Worm (Caenorhabditis elegans): ENCODE measurements around the gene mut-15.

mut-15 gene

DNA sequence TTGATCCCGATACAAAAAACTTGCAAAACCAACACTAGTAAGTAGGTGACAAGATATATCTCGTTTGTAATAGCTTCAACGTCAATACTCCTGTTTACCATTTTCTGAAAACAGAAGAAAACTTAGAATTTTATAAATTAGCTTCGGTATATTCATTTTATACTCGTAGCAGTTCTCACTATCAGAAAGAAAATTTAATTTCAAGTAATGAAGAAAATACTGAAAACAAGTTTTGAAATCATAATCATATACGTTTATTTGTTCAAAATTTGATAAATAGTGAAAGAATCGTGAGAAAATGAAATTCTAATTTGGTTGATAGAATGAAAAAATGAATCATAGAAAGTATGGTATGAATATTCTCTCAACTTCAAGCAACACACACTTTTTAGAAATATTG, 47.7 kb upstream of the mut-15 start, which contains the start of gene C30G7.5:
Gene C30G7.5, minus strand, starts transcription at position 101 of the 400 bp plus-strand sequence.
- no peak for TF ChIP-seq F13H6.1 (tag; optimal IDR thresholded peaks at IDR 0.05)
- no peak for TF ChIP-seq lin-13 (GFP tag; optimal IDR thresholded peaks at IDR 0.05)
- TF ChIP-seq ZK546.5 (tag; optimal IDR thresholded peaks at IDR 0.05) = no peak
- no peak for TF ChIP-seq gmeb-1 (tag; optimal IDR thresholded peaks at IDR 0.05)
- TF ChIP-seq nhr-77 (tag; optimal IDR thresholded peaks at IDR 0.05) = no peak
- no peak for TF ChIP-seq aly-2 (tag; optimal IDR thresholded peaks at IDR 0.05)
- TF ChIP-seq mab-5 (tag; optimal IDR thresholded peaks at IDR 0.05) = no peak
- no peak for TF ChIP-seq unc-55 (GFP tag; optimal IDR thresholded peaks at IDR 0.05)
- no peak for TF ChIP-seq ztf-4 (tag; optimal IDR thresholded peaks at IDR 0.05)
- no peak for TF ChIP-seq nhr-25 (tag; optimal IDR thresholded peaks at IDR 0.05)

DNA sequence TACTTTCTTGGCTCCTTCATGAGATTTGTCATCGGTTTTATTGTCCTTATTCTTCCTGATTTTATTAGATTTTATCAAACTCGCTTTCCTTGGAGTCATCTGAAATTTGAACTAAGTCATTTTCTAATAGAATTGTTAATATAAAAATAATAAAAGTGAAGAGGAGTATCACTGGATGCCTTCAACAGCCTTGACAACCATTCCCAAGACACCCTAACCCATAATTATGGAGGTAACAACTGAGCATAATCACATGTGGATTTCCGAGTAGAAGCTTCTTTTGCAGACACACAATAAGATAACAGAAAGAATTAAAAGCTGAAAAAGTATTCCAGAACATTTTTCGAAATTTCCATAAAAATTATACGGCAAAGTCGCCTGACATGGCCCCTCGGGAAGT, 46.7 kb upstream of the mut-15 start, which contains the start of gene F02D8.9:
Gene F02D8.9, minus strand, starts transcription at position 101 of the 400 bp plus-strand sequence.
- TF ChIP-seq ama-1 (optimal IDR thresholded peaks at IDR 0.05) = no peak
- TF ChIP-seq lsy-2 (tag; optimal IDR thresholded peaks at IDR 0.05) = no peak
- TF ChIP-seq sma-9 (GFP tag; optimal IDR thresholded peaks at IDR 0.05) = no peak
- TF ChIP-seq sma-9 (tag; optimal IDR thresholded peaks at IDR 0.05) = no peak
- no peak for TF ChIP-seq ceh-16 (tag; optimal IDR thresholded peaks at IDR 0.05)
- TF ChIP-seq lin-13 (GFP tag; optimal IDR thresholded peaks at IDR 0.05) = no peak
- no peak for TF ChIP-seq R02D3.7 (tag; optimal IDR thresholded peaks at IDR 0.05)
- TF ChIP-seq nhr-10 (tag; optimal IDR thresholded peaks at IDR 0.05) = no peak
- no peak for TF ChIP-seq ceh-82 (tag; optimal IDR thresholded peaks at IDR 0.05)
- no peak for TF ChIP-seq sma-3 (GFP tag; optimal IDR thresholded peaks at IDR 0.05)
- no peak for TF ChIP-seq mab-5 (tag; optimal IDR thresholded peaks at IDR 0.05)
- TF ChIP-seq blmp-1 (tag; optimal IDR thresholded peaks at IDR 0.05; ENCODE audit: insufficient read depth) = no peak
- TF ChIP-seq F13H6.1 (tag; optimal IDR thresholded peaks at IDR 0.05) = no peak
- TF ChIP-seq zag-1 (tag; optimal IDR thresholded peaks at IDR 0.05) = no peak
- no peak for TF ChIP-seq nhr-6 (tag; optimal IDR thresholded peaks at IDR 0.05)
- no peak for TF ChIP-seq lin-11 (tag; optimal IDR thresholded peaks at IDR 0.05)
- no peak for TF ChIP-seq nhr-12 (tag; optimal IDR thresholded peaks at IDR 0.05)
- no peak for TF ChIP-seq egl-27 (tag; optimal IDR thresholded peaks at IDR 0.05)

DNA sequence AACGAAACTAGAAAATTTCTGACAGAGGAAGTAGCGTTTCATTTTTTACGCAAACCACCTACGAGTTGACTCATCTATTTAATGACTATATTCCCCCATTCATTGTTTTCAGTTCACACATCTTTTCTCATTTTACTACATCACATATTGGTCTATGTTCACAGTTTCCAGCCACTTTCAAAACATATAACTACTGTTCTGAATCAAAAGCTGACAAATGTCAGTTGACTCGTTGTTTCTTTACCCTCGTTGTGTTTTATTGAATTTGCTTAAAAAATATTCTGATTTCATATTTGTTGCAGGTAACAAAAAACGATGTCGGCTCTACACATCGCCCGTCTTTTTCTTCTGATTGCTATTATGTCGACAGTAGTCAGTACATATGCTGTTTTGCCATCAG, 31.2 kb upstream of the mut-15 start, which contains the start of gene nlp-59:
Gene nlp-59, plus strand, starts transcription at position 301 of the 400 bp plus-strand sequence.
- TF ChIP-seq lin-13 (GFP tag; optimal IDR thresholded peaks at IDR 0.05) (no peak), mdl-1 (tag; optimal IDR thresholded peaks at IDR 0.05) (no peak), nhr-25 (tag; optimal IDR thresholded peaks at IDR 0.05) (no peak), mab-5 (tag; optimal IDR thresholded peaks at IDR 0.05) (no peak), Y55F3AM.14 (GFP tag; optimal IDR thresholded peaks at IDR 0.05) (no peak), nhr-21 (tag; optimal IDR thresholded peaks at IDR 0.05) (no peak), peb-1 (tag; optimal IDR thresholded peaks at IDR 0.05) (no peak), nhr-11 (tag; optimal IDR thresholded peaks at IDR 0.05) (no peak), mbf-1 (tag; optimal IDR thresholded peaks at IDR 0.05) (no peak), ztf-4 (tag; optimal IDR thresholded peaks at IDR 0.05) (no peak)

DNA sequence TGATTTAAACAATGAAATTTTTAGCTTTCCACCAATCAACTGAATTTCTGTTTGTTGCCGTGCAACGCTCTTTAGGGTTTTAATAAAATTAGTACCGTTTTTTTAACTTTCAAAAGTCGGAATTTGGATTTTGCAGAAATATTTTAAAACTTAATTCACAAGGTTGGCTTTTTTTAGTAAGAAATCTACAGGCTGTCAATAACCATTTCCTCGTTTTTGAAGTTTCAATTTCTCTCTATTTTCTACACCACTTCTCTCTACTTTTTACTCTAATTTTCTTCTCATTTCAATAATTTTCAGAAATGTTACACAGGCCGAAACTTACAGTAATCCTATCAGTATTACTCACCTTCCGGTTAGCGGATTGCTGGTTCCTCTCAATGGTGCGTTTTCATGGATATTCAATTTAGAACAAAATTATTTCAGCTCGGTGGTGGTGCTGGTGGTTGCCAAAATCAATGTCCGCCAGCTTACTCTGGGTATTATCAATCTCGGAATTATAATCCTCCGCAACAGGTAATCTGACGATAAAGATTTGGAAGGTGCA, 24.1 kb upstream of the mut-15 start, which contains the start of the genes grd-12 and F02D8.1:
Gene grd-12, plus strand, starts transcription at position 301 of the 547 bp plus-strand sequence.
Gene F02D8.1, minus strand, starts transcription at position 497 of the 547 bp plus-strand sequence.
- no peak for TF ChIP-seq nhr-6 (tag; optimal IDR thresholded peaks at IDR 0.05)
- no peak for TF ChIP-seq unc-55 (GFP tag; optimal IDR thresholded peaks at IDR 0.05)
- TF ChIP-seq unc-62 (GFP tag; optimal IDR thresholded peaks at IDR 0.05) = no peak

DNA sequence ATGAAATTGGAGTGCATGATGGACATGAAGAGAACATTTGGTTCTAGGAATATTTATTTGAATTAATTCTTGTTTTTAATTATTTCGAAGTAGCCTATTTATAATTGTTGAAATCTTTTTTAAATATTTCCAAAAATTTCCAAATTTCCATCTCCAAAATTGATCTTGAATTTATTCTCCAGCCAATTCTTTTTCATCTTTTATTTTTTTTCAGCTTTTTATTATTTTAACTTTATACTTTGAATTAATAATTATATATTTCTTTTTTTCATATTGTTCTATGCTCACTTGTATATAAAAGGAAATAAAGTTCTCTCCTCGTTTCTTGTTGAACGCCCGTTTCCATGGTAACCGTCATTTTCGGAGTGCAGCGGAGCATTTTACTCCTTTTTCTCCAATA, 22.4 kb upstream of the mut-15 start, which contains the start of gene xbx-1:
Gene xbx-1, plus strand, starts transcription at position 301 of the 400 bp plus-strand sequence.
- no peak for TF ChIP-seq sma-9 (GFP tag; optimal IDR thresholded peaks at IDR 0.05)
- TF ChIP-seq sma-9 (tag; optimal IDR thresholded peaks at IDR 0.05) = no peak

DNA sequence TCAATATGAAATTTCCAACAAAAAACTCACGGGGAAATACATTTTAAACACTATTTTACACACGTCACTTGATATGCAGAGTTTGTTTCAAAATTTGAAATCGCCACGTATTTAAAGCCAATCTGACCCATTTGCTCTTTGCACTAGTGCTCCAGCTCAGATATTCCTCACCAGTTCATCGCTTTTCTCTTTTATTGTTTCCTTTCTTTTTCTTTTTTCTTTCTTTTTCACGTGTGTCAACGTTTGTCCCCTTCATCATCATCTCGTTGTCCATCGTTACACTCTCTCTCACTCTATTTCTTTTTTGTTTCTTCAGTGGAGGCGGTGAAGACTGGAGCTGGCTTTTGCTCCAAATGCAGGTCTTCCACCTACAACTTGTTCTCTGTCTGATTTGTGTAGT, 17.8 kb upstream of the mut-15 start, which contains the start of gene F02D8.4:
Gene F02D8.4, plus strand, starts transcription at position 301 of the 400 bp plus-strand sequence.
- TF ChIP-seq crh-2 (tag; optimal IDR thresholded peaks at IDR 0.05) = no peak
- peak; percentile 4 for TF ChIP-seq C34F6.9 (tag; optimal IDR thresholded peaks at IDR 0.05)

Data from whole organism, L2 larva.